Fruit fly (Drosophila melanogaster) whole organism, embryonic: ENCODE measurements around the gene hdly.

Source experiments
- Awh ChIP-seq: fragments of 200-800 bp; sonication (Bioruptor generic); IDR thresholded peaks from 2 replicates; pipeline ENCODE4, ENCODE4 v1.3.6; 2022; ENCODE audit warnings: missing biosample characterization, missing genetic modification characterization
- CG11560 ChIP-seq: fragments of 200-800 bp; sonication (Bioruptor generic); IDR thresholded peaks from 3 replicates; pipeline ENCODE4 v1.3.6; 2022; ENCODE audit warnings: missing biosample characterization, missing genetic modification characterization
- CG11695 ChIP-seq: fragments of 200-800 bp; sonication (Bioruptor generic); IDR thresholded peaks from 3 replicates; pipeline ENCODE4 v1.3.6; 2022; ENCODE audit warnings: missing biosample characterization, missing genetic modification characterization
- CG12104 ChIP-seq: fragments of 200-800 bp; sonication (Bioruptor generic); optimal IDR thresholded peaks from 3 replicates; lab custom pipeline; 2016; ENCODE audit warnings: missing biosample characterization, missing genetic modification characterization
- CG12155 ChIP-seq: fragments of 200-800 bp; sonication (Bioruptor generic); optimal IDR thresholded peaks from 3 replicates; lab custom pipeline; 2016; ENCODE audit warnings: missing biosample characterization, missing genetic modification characterization
- CG12236 ChIP-seq: fragments of 200-800 bp; sonication (Bioruptor generic); optimal IDR thresholded peaks from 2 replicates; lab custom pipeline; 2016; ENCODE audit warnings: missing biosample characterization, missing genetic modification characterization
- CG13296 ChIP-seq: fragments of 200-800 bp; sonication (Bioruptor generic); optimal IDR thresholded peaks from 3 replicates; lab custom pipeline; 2018; ENCODE audit warnings: missing biosample characterization, mild to moderate bottlenecking, missing genetic modification characterization
- CG14050 ChIP-seq: fragments of 200-800 bp; sonication (Bioruptor generic); IDR thresholded peaks from 3 replicates; pipeline ENCODE4 v1.3.6; 2022; ENCODE audit warnings: missing biosample characterization, missing genetic modification characterization
- CG16813 ChIP-seq: fragments of 200-800 bp; sonication (Bioruptor generic); IDR thresholded peaks from 3 replicates; pipeline ENCODE4 v1.3.6; 2022; ENCODE audit warnings: missing biosample characterization, missing genetic modification characterization; ENCODE audit not compliant: partially characterized antibody
- CG17359 ChIP-seq: fragments of 200-800 bp; sonication (Bioruptor generic); optimal IDR thresholded peaks from 3 replicates; lab custom pipeline; 2018; ENCODE audit warnings: missing biosample characterization, mild to moderate bottlenecking, missing genetic modification characterization, moderate library complexity
- CG2678 ChIP-seq: fragments of 200-800 bp; sonication (Bioruptor generic); optimal IDR thresholded peaks from 3 replicates; lab custom pipeline; 2019; ENCODE audit warnings: missing biosample characterization, mild to moderate bottlenecking, missing genetic modification characterization, moderate library complexity
- CG32772 ChIP-seq: fragments of 200-800 bp; sonication (Bioruptor generic); IDR thresholded peaks from 2 replicates; pipeline ENCODE4 v1.3.6; 2022; ENCODE audit warnings: missing biosample characterization, missing genetic modification characterization
- CG33557 ChIP-seq: fragments of 200-800 bp; sonication (Bioruptor generic); optimal IDR thresholded peaks from 2 replicates; lab custom pipeline; 2019; ENCODE audit warnings: missing biosample characterization, mild to moderate bottlenecking, missing genetic modification characterization, moderate library complexity
- CG3838 ChIP-seq: fragments of 200-800 bp; sonication (Bioruptor generic); optimal IDR thresholded peaks from 3 replicates; lab custom pipeline; 2016; ENCODE audit warnings: missing biosample characterization, missing genetic modification characterization
- CG4424 ChIP-seq: fragments of 200-800 bp; sonication (Bioruptor generic); optimal IDR thresholded peaks from 3 replicates; lab custom pipeline; 2016; ENCODE audit warnings: missing biosample characterization, missing genetic modification characterization
- CG4820 ChIP-seq: fragments of 200-800 bp; sonication (Bioruptor generic); optimal IDR thresholded peaks from 3 replicates; lab custom pipeline; 2016; ENCODE audit warnings: missing biosample characterization, missing genetic modification characterization
- CG6765 ChIP-seq: fragments of 200-800 bp; sonication (Bioruptor generic); optimal IDR thresholded peaks from 3 replicates; lab custom pipeline; 2017; ENCODE audit warnings: missing biosample characterization, mild to moderate bottlenecking, missing genetic modification characterization
- CG8281 ChIP-seq: fragments of 200-800 bp; sonication (Bioruptor generic); optimal IDR thresholded peaks from 2 replicates; lab custom pipeline; 2018; ENCODE audit warnings: missing biosample characterization, mild to moderate bottlenecking, missing genetic modification characterization, moderate library complexity
- CG8765 ChIP-seq: fragments of 200-800 bp; sonication (Bioruptor generic); IDR thresholded peaks from 2 replicates; pipeline ENCODE4 v1.3.6; 2022; ENCODE audit warnings: missing biosample characterization, missing genetic modification characterization
- CG9817 ChIP-seq: fragments of 200-800 bp; sonication (Bioruptor generic); optimal IDR thresholded peaks from 2 replicates; lab custom pipeline; 2018; ENCODE audit warnings: missing biosample characterization, mild to moderate bottlenecking, missing genetic modification characterization, moderate library complexity
- D19B ChIP-seq: fragments of 200-800 bp; sonication (Bioruptor generic); optimal IDR thresholded peaks from 2 replicates; lab custom pipeline; 2017; ENCODE audit warnings: missing biosample characterization, mild to moderate bottlenecking, missing genetic modification characterization
- Drgx ChIP-seq: fragments of 200-800 bp; sonication (Bioruptor generic); IDR thresholded peaks from 2 replicates; pipeline ENCODE4 v1.3.6; 2022; ENCODE audit warnings: missing biosample characterization, missing genetic modification characterization
- E2f2 ChIP-seq: fragments of 200-800 bp; sonication (Bioruptor generic); IDR thresholded peaks from 2 replicates; pipeline ENCODE4 v1.3.6; 2022; ENCODE audit warnings: missing biosample characterization, missing genetic modification characterization
- HLH54F ChIP-seq: fragments of 200-800 bp; sonication (Bioruptor generic); optimal IDR thresholded peaks from 3 replicates; lab custom pipeline; 2016; ENCODE audit warnings: missing biosample characterization, missing genetic modification characterization
- Lim3 ChIP-seq: fragments of 200-800 bp; sonication (Bioruptor generic); IDR thresholded peaks from 2 replicates; pipeline ENCODE4 v1.3.6; 2022; ENCODE audit warnings: missing biosample characterization, missing genetic modification characterization
- Med ChIP-seq: fragments of 200-800 bp; sonication (Bioruptor generic); peaks from one replicate; lab custom pipeline; 2016; ENCODE audit warnings: missing biosample characterization, missing genetic modification characterization, mild to moderate bottlenecking, inconsistent platforms, moderate library complexity
- Nf-YA ChIP-seq: fragments of 200-800 bp; sonication (Bioruptor generic); IDR thresholded peaks from 2 replicates; pipeline ENCODE4 v1.3.6; 2022; ENCODE audit warnings: missing biosample characterization, missing genetic modification characterization
- Sin3A ChIP-seq: fragments of >200 bp; optimal IDR thresholded peaks from 2 replicates; lab custom pipeline; 2018
- Sox102F ChIP-seq: fragments of 200-800 bp; sonication (Bioruptor generic); optimal IDR thresholded peaks from 2 replicates; lab custom pipeline; 2018; ENCODE audit warnings: missing biosample characterization, mild to moderate bottlenecking, missing genetic modification characterization, moderate library complexity
- Trl ChIP-seq, 3 experiments: fragments of >200 bp in 2 of 3; fragments of 200-800 bp in 1 of 3; sonication (Bioruptor generic) in 1 of 3; optimal IDR thresholded peaks; 2 replicates in 1 of 3; 3 replicates in 2 of 3; lab custom pipeline; 2016 to 2017; ENCODE audit warnings: missing biosample characterization in 1 of 3, missing genetic modification characterization in 1 of 3
- YL-1 ChIP-seq: fragments of 200-800 bp; sonication (Bioruptor generic); optimal IDR thresholded peaks from 3 replicates; lab custom pipeline; 2017; ENCODE audit warnings: missing biosample characterization, mild to moderate bottlenecking, missing genetic modification characterization
- chinmo ChIP-seq: fragments of 200-800 bp; sonication (Bioruptor generic); IDR thresholded peaks from 4 replicates; pipeline ENCODE4 v1.3.6; 2022; ENCODE audit warnings: missing biosample characterization, missing genetic modification characterization; ENCODE audit not compliant: partially characterized antibody
- dm ChIP-seq: fragments of 200-800 bp; sonication (Bioruptor generic); optimal IDR thresholded peaks from 3 replicates; lab custom pipeline; 2016; ENCODE audit warnings: missing biosample characterization, missing genetic modification characterization
- emc ChIP-seq: fragments of 200-800 bp; sonication (Bioruptor generic); optimal IDR thresholded peaks from 2 replicates; lab custom pipeline; 2016; ENCODE audit warnings: missing biosample characterization, missing genetic modification characterization
- eve ChIP-seq, 2 experiments: fragments of >200 bp; optimal IDR thresholded peaks; 2 replicates each; lab custom pipeline; 2017; ENCODE audit warnings: missing biosample characterization in 2 of 2, missing genetic modification characterization in 2 of 2
- exex ChIP-seq: fragments of 200-800 bp; sonication (Bioruptor generic); optimal IDR thresholded peaks from 4 replicates; lab custom pipeline; 2018; ENCODE audit warnings: missing biosample characterization, mild to moderate bottlenecking, missing genetic modification characterization, moderate library complexity
- gce ChIP-seq: fragments of 200-800 bp; sonication (Bioruptor generic); IDR thresholded peaks from 3 replicates; pipeline ENCODE4 v1.3.6; 2022; ENCODE audit warnings: missing biosample characterization, missing genetic modification characterization
- gcm ChIP-seq: fragments of 200-800 bp; sonication (Bioruptor generic); optimal IDR thresholded peaks from 2 replicates; lab custom pipeline; 2019; ENCODE audit warnings: missing biosample characterization, mild to moderate bottlenecking, missing genetic modification characterization, moderate library complexity
- gsb-n ChIP-seq: fragments of 200-800 bp; sonication (Bioruptor generic); optimal IDR thresholded peaks from 3 replicates; lab custom pipeline; 2018; ENCODE audit warnings: missing biosample characterization, mild to moderate bottlenecking, missing genetic modification characterization
- lola ChIP-seq, 3 experiments: fragments of >200 bp in 2 of 3; fragments of 200-800 bp in 1 of 3; sonication (Bioruptor generic) in 1 of 3; optimal IDR thresholded peaks; 2 replicates each; lab custom pipeline; 2017 to 2019; ENCODE audit warnings: missing biosample characterization in 3 of 3, missing genetic modification characterization in 3 of 3, mild to moderate bottlenecking in 1 of 3, moderate library complexity in 1 of 3
- nerfin-2 ChIP-seq: fragments of 200-800 bp; sonication (Bioruptor generic); IDR thresholded peaks from 2 replicates; pipeline ENCODE4 v1.3.6; 2022; ENCODE audit warnings: missing biosample characterization, missing genetic modification characterization; ENCODE audit not compliant: partially characterized antibody
- nmo ChIP-seq: fragments of 200-800 bp; sonication (Bioruptor generic); optimal IDR thresholded peaks from 2 replicates; lab custom pipeline; 2018; ENCODE audit warnings: missing biosample characterization, mild to moderate bottlenecking, missing genetic modification characterization, moderate library complexity
- org-1 ChIP-seq: fragments of 200-800 bp; sonication (Bioruptor generic); optimal IDR thresholded peaks from 2 replicates; lab custom pipeline; 2017; ENCODE audit warnings: missing biosample characterization, missing genetic modification characterization
- p53 ChIP-seq: fragments of 200-800 bp; sonication (Bioruptor generic); optimal IDR thresholded peaks from 2 replicates; lab custom pipeline; 2016; ENCODE audit warnings: missing biosample characterization, missing genetic modification characterization
- tap ChIP-seq: fragments of 200-800 bp; optimal IDR thresholded peaks from 3 replicates; lab custom pipeline; 2019; ENCODE audit warnings: missing biosample characterization, mild to moderate bottlenecking, missing genetic modification characterization, moderate library complexity
- unc-4 ChIP-seq: fragments of 200-800 bp; sonication (Bioruptor generic); IDR thresholded peaks from 2 replicates; pipeline ENCODE4 v1.3.6; 2022; ENCODE audit warnings: missing biosample characterization, missing genetic modification characterization; ENCODE audit not compliant: partially characterized antibody
- usp ChIP-seq: fragments of >200 bp; optimal IDR thresholded peaks from 2 replicates; lab custom pipeline; 2017; ENCODE audit warnings: missing biosample characterization, missing genetic modification characterization

Gene hdly

dm6 chr3R:20956875-20957874 lies 43.1 kb downstream of the hdly start (continued):
- TF ChIP-seq CG8765 (peak; percentile 5; the same call in 1 of the 2 replicates), Med (GFP tag; lab: Kevin White, UChicago) (peak; percentile 92), CG32772 (peak; percentile 54; the same call in 1 of the 2 replicates), usp (no peak), CG17359 (tag; lab: Kevin White, UChicago) (peak; percentile 86), eve (GFP tag; optimal IDR thresholded peaks at IDR 0.05; lab: Kevin White, UChicago) (peak in 1 of 2 experiments; percentile 96), E2f2 (GFP tag; lab: Robert Waterston, UW) (peak; percentile 39; the same call in 1 of the 2 replicates), CG12104 (GFP tag; lab: Kevin White, UChicago) (peak; percentile 95), dm (GFP tag; lab: Kevin White, UChicago) (peak; percentile 59), YL-1 (GFP tag; lab: Kevin White, UChicago) (peak; percentile 64), D19B (peak; percentile 85), exex (tag; lab: Kevin White, UChicago) (peak; percentile 69), p53 (GFP tag; lab: Kevin White, UChicago) (peak; percentile 72), org-1 (GFP tag; lab: Kevin White, UChicago) (peak; percentile 91), CG9817 (tag; lab: Kevin White, UChicago) (peak; percentile 83), gce (no peak), CG11560 (tag; lab: Robert Waterston, UW) (peak; percentile 54; the same call in 1 of the 3 replicates), CG6765 (GFP tag; lab: Kevin White, UChicago) (peak; percentile 92), CG33557 (GFP tag; lab: Kevin White, UChicago) (no peak), unc-4 (GFP tag; lab: Robert Waterston, UW) (no peak), Drgx (no peak; the same call in 1 of the 2 replicates), Trl (optimal IDR thresholded peaks at IDR 0.05; lab: Kevin White, UChicago) (peak; percentile 84 to 94), Trl (GFP tag; optimal IDR thresholded peaks at IDR 0.05; lab: Kevin White, UChicago) (peak; percentile 52), gcm (peak; percentile 70), chinmo (GFP tag; lab: Robert Waterston, UW) (peak; percentile 84; the same call in 3 of the 4 replicates), nmo (peak; percentile 90), Awh (GFP tag; lab: Robert Waterston, UW) (no peak), Sox102F (peak; percentile 89), CG12155 (GFP tag; lab: Kevin White, UChicago) (peak; percentile 80), CG13296 (peak; percentile 92), CG4820 (GFP tag; lab: Kevin White, UChicago) (peak; percentile 79), gsb-n (tag; lab: Kevin White, UChicago) (peak; percentile 71), CG16813 (no peak), Sin3A (lab: Kevin White, UChicago) (no peak), Lim3 (GFP tag; lab: Robert Waterston, UW) (no peak), nerfin-2 (no peak), CG3838 (GFP tag; lab: Kevin White, UChicago) (peak; percentile 58), CG4424 (GFP tag; lab: Kevin White, UChicago) (peak; percentile 92), HLH54F (GFP tag; lab: Kevin White, UChicago) (peak; percentile 84), CG11695 (GFP tag; lab: Robert Waterston, UW) (peak; percentile 71), CG12236 (GFP tag; lab: Kevin White, UChicago) (peak; percentile 39), emc (peak; percentile 63), lola (GFP tag; optimal IDR thresholded peaks at IDR 0.05; lab: Kevin White, UChicago) (peak in 1 of 3 experiments; percentile 78), tap (tag; lab: Kevin White, UChicago) (peak; percentile 30), CG2678 (peak; percentile 97), CG14050 (GFP tag; lab: Robert Waterston, UW) (no peak; the same call in 2 of the 3 replicates), CG8281 (tag; lab: Kevin White, UChicago) (peak; percentile 76), Nf-YA (GFP tag; lab: Robert Waterston, UW) (no peak)
